Worm (Caenorhabditis elegans) whole organism, L4 larva: ENCODE results near the gene str-177.

Experiments
- F10B5.3 ChIP-seq: sonication (generic microtip); optimal IDR thresholded peaks from 2 replicates; lab custom pipeline; 2016; ENCODE audit warnings: mild to moderate bottlenecking, missing genetic modification characterization, missing compliant biosample characterization
- F26F4.8 ChIP-seq: fragments of 200-800 bp; sonication (Bioruptor generic); conservative IDR thresholded peaks from 2 replicates; pipeline ENCODE4 v1.3.6; 2022; ENCODE audit warnings: missing genetic modification characterization, missing compliant biosample characterization
- T26A8.4 ChIP-seq: fragments of 200-800 bp; sonication (Bioruptor generic); IDR thresholded peaks from 2 replicates; pipeline ENCODE4 v1.3.6; 2022; ENCODE audit warnings: missing genetic modification characterization, missing compliant biosample characterization
- aha-1 ChIP-seq: fragments of 150-350 bp; peaks from one replicate; lab custom pipeline; 2014; ENCODE audit warnings: missing biosample characterization, missing genetic modification characterization
- ama-1 ChIP-seq: fragments of 150-350 bp; optimal IDR thresholded peaks from 2 replicates; lab custom pipeline; 2014; ENCODE audit warnings: inconsistent platforms, mixed read lengths
- attf-4 ChIP-seq: sonication (generic microtip); optimal IDR thresholded peaks from 3 replicates; lab custom pipeline; 2017; ENCODE audit warnings: missing biosample characterization, missing genetic modification characterization
- ceh-44 ChIP-seq: fragments of 200-800 bp; sonication (Bioruptor generic); IDR thresholded peaks from 2 replicates; pipeline ENCODE4 v1.3.6; 2022; ENCODE audit warnings: missing genetic modification reagents, missing genetic modification characterization, missing compliant biosample characterization
- ceh-62 ChIP-seq: sonication (generic microtip); optimal IDR thresholded peaks from 2 replicates; lab custom pipeline; 2017; ENCODE audit warnings: missing biosample characterization, missing genetic modification characterization
- daf-16 ChIP-seq, 3 experiments: sonication (generic microtip); optimal IDR thresholded peaks; 2 replicates each; lab custom pipeline; 2016 to 2017; ENCODE audit warnings: missing genetic modification characterization in 3 of 3, missing genetic modification reagents in 3 of 3, mild to moderate bottlenecking in 2 of 3, missing compliant biosample characterization in 2 of 3, missing biosample characterization in 1 of 3, moderate library complexity in 1 of 3
- dmd-6 ChIP-seq: fragments of 200-800 bp; sonication (Bioruptor generic); IDR thresholded peaks from 2 replicates; pipeline ENCODE4 v1.3.6; 2022; ENCODE audit warnings: missing genetic modification reagents, missing genetic modification characterization, missing compliant biosample characterization
- dve-1 ChIP-seq: sonication (generic microtip); optimal IDR thresholded peaks from 2 replicates; lab custom pipeline; 2017; ENCODE audit warnings: antibody characterized with exemption, mild to moderate bottlenecking, missing genetic modification characterization, missing compliant biosample characterization; ENCODE audit not compliant: insufficient read depth
- egl-27 ChIP-seq: sonication (generic microtip); optimal IDR thresholded peaks from 3 replicates; lab custom pipeline; 2017; ENCODE audit warnings: missing biosample characterization, missing genetic modification reagents, missing genetic modification characterization
- fkh-10 ChIP-seq: fragments of 150-350 bp; optimal IDR thresholded peaks from 2 replicates; lab custom pipeline; 2014; ENCODE audit warnings: missing biosample characterization, missing genetic modification reagents, missing genetic modification characterization
- fos-1 ChIP-seq: fragments of 150-350 bp; optimal IDR thresholded peaks from 2 replicates; lab custom pipeline; 2014; ENCODE audit warnings: missing biosample characterization, missing genetic modification characterization
- gei-8 ChIP-seq: fragments of 200-800 bp; sonication (Bioruptor generic); optimal IDR thresholded peaks from 2 replicates; lab custom pipeline; 2018; ENCODE audit warnings: mild to moderate bottlenecking, missing genetic modification characterization, missing compliant biosample characterization
- hif-1 ChIP-seq, 2 experiments: sonication (generic microtip); optimal IDR thresholded peaks; 2 replicates each; lab custom pipeline; 2016 to 2017; ENCODE audit warnings: missing compliant biosample characterization in 2 of 2, missing genetic modification characterization in 2 of 2, missing genetic modification reagents in 2 of 2, missing genotype in 2 of 2, mild to moderate bottlenecking in 1 of 2
- hlh-11 ChIP-seq: fragments of 200-800 bp; sonication (Bioruptor generic); optimal IDR thresholded peaks from 2 replicates; lab custom pipeline; 2018; ENCODE audit warnings: mild to moderate bottlenecking, missing genetic modification characterization, missing compliant biosample characterization
- hlh-30 ChIP-seq: sonication (generic microtip); optimal IDR thresholded peaks from 2 replicates; lab custom pipeline; 2017; ENCODE audit warnings: antibody characterized with exemption, mild to moderate bottlenecking, missing genetic modification characterization, missing compliant biosample characterization; ENCODE audit not compliant: insufficient read depth
- jun-1 ChIP-seq: fragments of 150-350 bp; optimal IDR thresholded peaks from 2 replicates; lab custom pipeline; 2014; ENCODE audit warnings: missing biosample characterization, missing genetic modification reagents, missing genetic modification characterization
- lin-13 ChIP-seq: fragments of 150-350 bp; optimal IDR thresholded peaks from 2 replicates; lab custom pipeline; 2014; ENCODE audit warnings: missing biosample characterization, missing genetic modification reagents, missing genetic modification characterization
- lin-38 ChIP-seq: fragments of 200-800 bp; sonication (Bioruptor generic); IDR thresholded peaks from 2 replicates; pipeline ENCODE4 v1.3.6; 2022; ENCODE audit warnings: missing genetic modification reagents, missing genetic modification characterization, missing compliant biosample characterization
- lin-39 ChIP-seq: fragments of 150-350 bp; optimal IDR thresholded peaks from 2 replicates; lab custom pipeline; 2014; ENCODE audit warnings: missing biosample characterization, missing genetic modification reagents, missing genetic modification characterization
- madf-9 ChIP-seq: fragments of 200-800 bp; sonication (Bioruptor generic); conservative IDR thresholded peaks from 2 replicates; pipeline ENCODE4 v1.3.6; 2022; ENCODE audit warnings: missing genetic modification reagents, missing genetic modification characterization, missing compliant biosample characterization
- mep-1 ChIP-seq: fragments of 150-350 bp; sonication (generic microtip); optimal IDR thresholded peaks from 3 replicates; lab custom pipeline; 2014; ENCODE audit warnings: missing biosample characterization, missing genetic modification characterization
- nhr-11 ChIP-seq: fragments of 150-350 bp; optimal IDR thresholded peaks from 2 replicates; lab custom pipeline; 2014; ENCODE audit warnings: missing biosample characterization, missing genetic modification characterization
- nhr-237 ChIP-seq: sonication (generic microtip); optimal IDR thresholded peaks from 2 replicates; lab custom pipeline; 2017; ENCODE audit warnings: missing biosample characterization, missing genetic modification characterization
- nhr-28 ChIP-seq: fragments of 150-350 bp; optimal IDR thresholded peaks from 2 replicates; lab custom pipeline; 2014; ENCODE audit warnings: missing biosample characterization, missing genetic modification characterization
- nhr-41 ChIP-seq: fragments of 200-800 bp; sonication (Bioruptor generic); IDR thresholded peaks from 2 replicates; pipeline ENCODE4 v1.3.6; 2022; ENCODE audit warnings: missing genetic modification reagents, missing genetic modification characterization, missing compliant biosample characterization
- nhr-48 ChIP-seq: sonication (generic microtip); optimal IDR thresholded peaks from 2 replicates; lab custom pipeline; 2016; ENCODE audit warnings: mild to moderate bottlenecking, missing genetic modification characterization, missing compliant biosample characterization
- nhr-76 ChIP-seq: fragments of 150-350 bp; optimal IDR thresholded peaks from 2 replicates; lab custom pipeline; 2014; ENCODE audit warnings: missing biosample characterization, missing genetic modification characterization
- nhr-77 ChIP-seq: fragments of 150-350 bp; optimal IDR thresholded peaks from 2 replicates; lab custom pipeline; 2014; ENCODE audit warnings: missing biosample characterization, missing genetic modification characterization
- pha-4 ChIP-seq, 2 experiments: fragments of 150-350 bp in 1 of 2; fragments of 200-800 bp in 1 of 2; sonication (Bioruptor generic) in 1 of 2; IDR thresholded peaks in 1 of 2; optimal IDR thresholded peaks in 1 of 2; 2 replicates each; pipeline versions ENCODE4 v1.3.6 to Lab custom; 2014 to 2022; ENCODE audit warnings: missing genetic modification characterization in 2 of 2, missing genetic modification reagents in 2 of 2, missing biosample characterization in 1 of 2, missing compliant biosample characterization in 1 of 2
- pqm-1 ChIP-seq: sonication (generic microtip); optimal IDR thresholded peaks from 2 replicates; lab custom pipeline; 2017; ENCODE audit warnings: missing biosample characterization, missing genetic modification characterization
- saeg-2 ChIP-seq: fragments of 200-800 bp; sonication (Bioruptor generic); IDR thresholded peaks from 2 replicates; pipeline ENCODE4 v1.3.6; 2022; ENCODE audit warnings: missing genetic modification reagents, missing genetic modification characterization, missing compliant biosample characterization
- sdz-12 ChIP-seq: fragments of 200-800 bp; sonication (Bioruptor generic); optimal IDR thresholded peaks from 2 replicates; lab custom pipeline; 2018; ENCODE audit warnings: mild to moderate bottlenecking, missing genetic modification characterization, missing compliant biosample characterization
- snpc-4 ChIP-seq: fragments of 150-350 bp; optimal IDR thresholded peaks from 2 replicates; lab custom pipeline; 2014; ENCODE audit warnings: missing biosample characterization, missing genetic modification characterization
- spr-1 ChIP-seq: sonication (generic microtip); optimal IDR thresholded peaks from 2 replicates; lab custom pipeline; 2016; ENCODE audit warnings: mild to moderate bottlenecking, missing genetic modification characterization, missing compliant biosample characterization
- unc-39 ChIP-seq: sonication (generic microtip); optimal IDR thresholded peaks from 2 replicates; lab custom pipeline; 2017; ENCODE audit warnings: missing biosample characterization, missing genetic modification characterization
- zfp-3 ChIP-seq: fragments of 200-800 bp; sonication (Bioruptor generic); conservative IDR thresholded peaks from 2 replicates; pipeline ENCODE4 v1.3.6; 2022; ENCODE audit warnings: missing genetic modification reagents, missing genetic modification characterization, missing compliant biosample characterization

str-177 gene

ce11 chrV:9175218-9175837 lies 23.5 kb downstream of the str-177 start, which contains the start of gene spas-1 (continued):
- TF ChIP-seq nhr-76 (tag; lab: Kevin White, UChicago) (peak; percentile 11), hif-1 (tag; optimal IDR thresholded peaks at IDR 0.05; lab: Kevin White, UChicago) (peak in 1 of 2 experiments; percentile 51), dve-1 (tag; lab: Kevin White, UChicago) (peak; percentile 94), ceh-62 (tag; lab: Kevin White, UChicago) (no peak), zfp-3 (GFP tag; lab: Robert Waterston, UW) (0 out of 2 replicates have a peak, but pooled peaks have one; percentile 19), F10B5.3 (no peak), nhr-237 (tag; lab: Kevin White, UChicago) (no peak), gei-8 (GFP tag; lab: Kevin White, UChicago) (no peak), lin-39 (tag; lab: Kevin White, UChicago) (no peak), nhr-48 (tag; lab: Kevin White, UChicago) (peak; percentile 74), hlh-30 (peak; percentile 73), pha-4 (GFP tag; IDR thresholded peaks at IDR 0.05; lab: Robert Waterston, UW) (no peak), pha-4 (tag; optimal IDR thresholded peaks at IDR 0.05; lab: Kevin White, UChicago) (peak; percentile 54), attf-4 (tag; lab: Kevin White, UChicago) (no peak), jun-1 (tag; lab: Kevin White, UChicago) (peak; percentile 44), nhr-28 (tag; lab: Kevin White, UChicago) (peak; percentile 74), ceh-44 (GFP tag; lab: Robert Waterston, UW) (no peak), hlh-11 (tag; lab: Kevin White, UChicago) (peak; percentile 80), F26F4.8 (GFP tag; lab: Robert Waterston, UW) (no peak), madf-9 (no peak), lin-38 (GFP tag; lab: Robert Waterston, UW) (no peak), ama-1 (lab: Kevin White, UChicago) (no peak), pqm-1 (tag; lab: Kevin White, UChicago) (peak; percentile 34), nhr-11 (tag; lab: Kevin White, UChicago) (peak; percentile 74), aha-1 (peak; percentile 85), nhr-77 (tag; lab: Kevin White, UChicago) (peak; percentile 92), nhr-41 (GFP tag; lab: Robert Waterston, UW) (no peak), fos-1 (tag; lab: Kevin White, UChicago) (peak; percentile 26), spr-1 (tag; lab: Kevin White, UChicago) (peak; percentile 51), fkh-10 (peak; percentile 80), saeg-2 (GFP tag; lab: Robert Waterston, UW) (no peak), unc-39 (tag; lab: Kevin White, UChicago) (no peak), lin-13 (peak; percentile 76), T26A8.4 (GFP tag; lab: Robert Waterston, UW) (peak; percentile 88), daf-16 (GFP tag; optimal IDR thresholded peaks at IDR 0.05; lab: Kevin White, UChicago) (peak in 1 of 2 experiments; percentile 20), daf-16 (tag; optimal IDR thresholded peaks at IDR 0.05; lab: Kevin White, UChicago) (peak; percentile 27)
- TF ChIP-seq, all 104 proteins: peak for 42

- TF ChIP-seq hlh-30 (no peak), daf-16 (GFP tag; optimal IDR thresholded peaks at IDR 0.05; lab: Kevin White, UChicago) (no peak), daf-16 (tag; optimal IDR thresholded peaks at IDR 0.05; lab: Kevin White, UChicago) (peak; percentile 26)
Observed at ce11 chrV:9173789-9174188, 25.0 kb downstream of the str-177 start, which contains the start of gene pqn-16. pqn-16 (plus strand) TSS chrV:9174089.

ce11 chrV:9172989-9173388 lies 25.8 kb downstream of the str-177 start, which contains the start of gene gad-3:
gad-3 (minus strand) TSS chrV:9173005.
- TF ChIP-seq sdz-12: no peak
- TF ChIP-seq nhr-77 (tag; lab: Kevin White, UChicago): peak; percentile 61
- no peak for TF ChIP-seq daf-16 (GFP tag; optimal IDR thresholded peaks at IDR 0.05; lab: Kevin White, UChicago)
- TF ChIP-seq daf-16 (tag; optimal IDR thresholded peaks at IDR 0.05; lab: Kevin White, UChicago): peak; percentile 92
- no peak for TF ChIP-seq snpc-4 (tag; lab: Kevin White, UChicago)
- no peak for TF ChIP-seq mep-1 (tag; lab: Kevin White, UChicago)
- peak; percentile 68 for TF ChIP-seq nhr-28 (tag; lab: Kevin White, UChicago)
- TF ChIP-seq hlh-11 (tag; lab: Kevin White, UChicago): peak; percentile 28
- TF ChIP-seq F26F4.8 (GFP tag; lab: Robert Waterston, UW): no peak
- peak; percentile 18; the same call in 1 of the 2 replicates for TF ChIP-seq dmd-6 (GFP tag; lab: Robert Waterston, UW)
- TF ChIP-seq pqm-1 (tag; lab: Kevin White, UChicago): peak; percentile 29
- TF ChIP-seq dve-1 (tag; lab: Kevin White, UChicago): peak; percentile 59
- TF ChIP-seq egl-27 (tag; lab: Kevin White, UChicago): no peak
- TF ChIP-seq, all 104 proteins: peak for 7
